Fruit fly (Drosophila melanogaster) whole organism, embryonic: ENCODE results near the gene sunz.

Source experiments
- Ada2b ChIP-seq: fragments of 200-800 bp; sonication (Bioruptor generic); IDR thresholded peaks from 2 replicates; pipeline ENCODE4 v1.3.6; 2022; ENCODE audit warnings: missing biosample characterization, missing genetic modification characterization
- B-H2 ChIP-seq: fragments of 200-800 bp; sonication (Bioruptor generic); optimal IDR thresholded peaks from 2 replicates; lab custom pipeline; 2018; ENCODE audit warnings: missing biosample characterization, mild to moderate bottlenecking, missing genetic modification characterization
- CG11085 ChIP-seq: fragments of 200-800 bp; sonication (Bioruptor generic); IDR thresholded peaks from 2 replicates; pipeline ENCODE4 v1.3.6; 2022; ENCODE audit warnings: missing biosample characterization, missing genetic modification characterization
- CG11723 ChIP-seq: fragments of 200-800 bp; sonication (Bioruptor generic); optimal IDR thresholded peaks from 2 replicates; lab custom pipeline; 2017; ENCODE audit warnings: missing biosample characterization, mild to moderate bottlenecking, missing genetic modification characterization
- CG12391 ChIP-seq: fragments of 200-800 bp; sonication (Bioruptor generic); optimal IDR thresholded peaks from 3 replicates; lab custom pipeline; 2018; ENCODE audit warnings: missing biosample characterization, mild to moderate bottlenecking, missing genetic modification characterization, moderate library complexity
- CG13775 ChIP-seq: fragments of 200-800 bp; sonication (Bioruptor generic); optimal IDR thresholded peaks from 3 replicates; lab custom pipeline; 2017; ENCODE audit warnings: missing biosample characterization, mild to moderate bottlenecking, missing genetic modification characterization
- CG14441 ChIP-seq: fragments of 200-800 bp; sonication (Bioruptor generic); IDR thresholded peaks from 2 replicates; pipeline ENCODE4 v1.3.6; 2022; ENCODE audit warnings: missing biosample characterization, missing genetic modification characterization
- CG17829 ChIP-seq: fragments of 200-800 bp; optimal IDR thresholded peaks from 2 replicates; lab custom pipeline; 2019; ENCODE audit warnings: missing biosample characterization, mild to moderate bottlenecking, missing genetic modification characterization, moderate library complexity
- CG1792 ChIP-seq: fragments of 200-800 bp; sonication (Bioruptor generic); optimal IDR thresholded peaks from 2 replicates; lab custom pipeline; 2016; ENCODE audit warnings: missing biosample characterization, missing genetic modification characterization
- CG18764 ChIP-seq: fragments of 200-800 bp; sonication (Bioruptor generic); optimal IDR thresholded peaks from 3 replicates; lab custom pipeline; 2016; ENCODE audit warnings: missing biosample characterization, missing genetic modification characterization
- CG2129 ChIP-seq: fragments of 200-800 bp; sonication (Bioruptor generic); IDR thresholded peaks from 2 replicates; pipeline ENCODE4 v1.3.6; 2022; ENCODE audit warnings: missing biosample characterization, missing genetic modification characterization; ENCODE audit not compliant: partially characterized antibody
- CG3065 ChIP-seq: fragments of 200-800 bp; sonication (Bioruptor generic); optimal IDR thresholded peaks from 2 replicates; lab custom pipeline; 2016; ENCODE audit warnings: missing biosample characterization, missing genetic modification characterization
- CG31388 ChIP-seq: fragments of 200-800 bp; sonication (Bioruptor generic); optimal IDR thresholded peaks from 2 replicates; lab custom pipeline; 2016; ENCODE audit warnings: missing biosample characterization, missing genetic modification characterization
- CG3847 ChIP-seq: fragments of 200-800 bp; sonication (Bioruptor generic); IDR thresholded peaks from 2 replicates; pipeline ENCODE4 v1.3.6; 2022; ENCODE audit warnings: missing biosample characterization, missing genetic modification characterization
- CG6272 ChIP-seq: fragments of 200-800 bp; sonication (Bioruptor generic); IDR thresholded peaks from 2 replicates; pipeline ENCODE4 v1.3.6; 2022; ENCODE audit warnings: missing biosample characterization, missing genetic modification characterization
- CG6654 ChIP-seq: fragments of 200-800 bp; sonication (Bioruptor generic); optimal IDR thresholded peaks from 2 replicates; lab custom pipeline; 2017; ENCODE audit warnings: missing biosample characterization, mild to moderate bottlenecking, missing genetic modification characterization
- CG8290 ChIP-seq, 3 experiments: fragments of 200-800 bp; sonication (Bioruptor generic); optimal IDR thresholded peaks; 2 replicates each; lab custom pipeline; 2016 to 2019; ENCODE audit warnings: missing biosample characterization in 3 of 3, missing genetic modification characterization in 3 of 3, mild to moderate bottlenecking in 2 of 3, moderate library complexity in 1 of 3
- CG8359 ChIP-seq: fragments of 200-800 bp; sonication (Bioruptor generic); optimal IDR thresholded peaks from 2 replicates; lab custom pipeline; 2017; ENCODE audit warnings: missing biosample characterization, mild to moderate bottlenecking, missing genetic modification characterization, borderline replicate concordance
- CG9817 ChIP-seq: fragments of 200-800 bp; sonication (Bioruptor generic); optimal IDR thresholded peaks from 2 replicates; lab custom pipeline; 2018; ENCODE audit warnings: missing biosample characterization, mild to moderate bottlenecking, missing genetic modification characterization, moderate library complexity
- CG9876 ChIP-seq: fragments of 200-800 bp; sonication (Bioruptor generic); optimal IDR thresholded peaks from 2 replicates; lab custom pipeline; 2016; ENCODE audit warnings: missing biosample characterization, missing genetic modification characterization
- CHES-1-like ChIP-seq: fragments of 200-800 bp; sonication (Bioruptor generic); optimal IDR thresholded peaks from 2 replicates; lab custom pipeline; 2016; ENCODE audit warnings: missing biosample characterization, missing genetic modification characterization
- Chrac-16 ChIP-seq: fragments of 200-800 bp; sonication (Bioruptor generic); optimal IDR thresholded peaks from 3 replicates; lab custom pipeline; 2016; ENCODE audit warnings: missing biosample characterization, missing genetic modification characterization
- CoRest ChIP-seq: fragments of 200-800 bp; sonication (Bioruptor generic); optimal IDR thresholded peaks from 3 replicates; lab custom pipeline; 2018; ENCODE audit warnings: missing biosample characterization, mild to moderate bottlenecking, missing genetic modification characterization, moderate library complexity
- CrebB ChIP-seq: fragments of 200-800 bp; sonication (Bioruptor generic); optimal IDR thresholded peaks from 3 replicates; lab custom pipeline; 2018; ENCODE audit warnings: missing biosample characterization, mild to moderate bottlenecking, missing genetic modification characterization
- Dad ChIP-seq: fragments of 200-800 bp; sonication (Bioruptor generic); optimal IDR thresholded peaks from 3 replicates; lab custom pipeline; 2016; ENCODE audit warnings: missing biosample characterization, missing genetic modification characterization
- Deaf1 ChIP-seq: fragments of 200-800 bp; optimal IDR thresholded peaks from 3 replicates; lab custom pipeline; 2019; ENCODE audit warnings: missing biosample characterization, mild to moderate bottlenecking, missing genetic modification characterization, moderate library complexity
- Dp ChIP-seq: fragments of 200-800 bp; sonication (Bioruptor generic); optimal IDR thresholded peaks from 2 replicates; lab custom pipeline; 2018; ENCODE audit warnings: missing biosample characterization, mild to moderate bottlenecking, missing genetic modification characterization, moderate library complexity
- E2f1 ChIP-seq: fragments of 200-800 bp; sonication (Bioruptor generic); IDR thresholded peaks from 2 replicates; pipeline ENCODE4 v1.3.6; 2022; ENCODE audit warnings: missing biosample characterization, missing genetic modification characterization
- GATAe ChIP-seq: fragments of 200-800 bp; sonication (Bioruptor generic); conservative IDR thresholded peaks from 2 replicates; pipeline ENCODE4 v1.3.6; 2022; ENCODE audit warnings: missing biosample characterization, missing genetic modification characterization
- HHEX ChIP-seq: fragments of 200-800 bp; sonication (Bioruptor generic); optimal IDR thresholded peaks from 3 replicates; lab custom pipeline; 2017; ENCODE audit warnings: missing biosample characterization, mild to moderate bottlenecking, missing genetic modification characterization, missing genetic modification reagents
- Jarid2 ChIP-seq: fragments of 200-800 bp; sonication (Bioruptor generic); optimal IDR thresholded peaks from 3 replicates; lab custom pipeline; 2017; ENCODE audit warnings: mild to moderate bottlenecking, missing biosample characterization, missing genetic modification reagents, missing genetic modification characterization
- MTF-1 ChIP-seq: fragments of 200-800 bp; sonication (Bioruptor generic); optimal IDR thresholded peaks from 2 replicates; lab custom pipeline; 2018; ENCODE audit warnings: missing biosample characterization, mild to moderate bottlenecking, missing genetic modification characterization, borderline replicate concordance
- Max ChIP-seq: fragments of 200-800 bp; sonication (Bioruptor generic); optimal IDR thresholded peaks from 2 replicates; lab custom pipeline; 2016; ENCODE audit warnings: missing biosample characterization, mild to moderate bottlenecking, missing genetic modification characterization
- Med ChIP-seq: fragments of 200-800 bp; sonication (Bioruptor generic); peaks from one replicate; lab custom pipeline; 2016; ENCODE audit warnings: missing biosample characterization, missing genetic modification characterization, mild to moderate bottlenecking, inconsistent platforms, moderate library complexity
- NC2β ChIP-seq: fragments of 200-800 bp; sonication (Bioruptor generic); optimal IDR thresholded peaks from 2 replicates; lab custom pipeline; 2016; ENCODE audit warnings: missing biosample characterization, missing genetic modification characterization
- Spps ChIP-seq: fragments of 200-800 bp; sonication (Bioruptor generic); optimal IDR thresholded peaks from 2 replicates; lab custom pipeline; 2018; ENCODE audit warnings: missing biosample characterization, mild to moderate bottlenecking, missing genetic modification characterization
- Tbp ChIP-seq: fragments of >200 bp; optimal IDR thresholded peaks from 2 replicates; lab custom pipeline; 2018; ENCODE audit warnings: missing biosample characterization, missing genetic modification characterization
- YL-1 ChIP-seq: fragments of 200-800 bp; sonication (Bioruptor generic); optimal IDR thresholded peaks from 3 replicates; lab custom pipeline; 2017; ENCODE audit warnings: missing biosample characterization, mild to moderate bottlenecking, missing genetic modification characterization
- ash1 ChIP-seq: fragments of 200-800 bp; sonication (Bioruptor generic); optimal IDR thresholded peaks from 2 replicates; lab custom pipeline; 2018; ENCODE audit warnings: missing biosample characterization, mild to moderate bottlenecking, missing genetic modification characterization
- az2 ChIP-seq: fragments of 200-800 bp; sonication (Bioruptor generic); optimal IDR thresholded peaks from 3 replicates; lab custom pipeline; 2016; ENCODE audit warnings: missing biosample characterization, missing genetic modification characterization
- bowl ChIP-seq: fragments of 200-800 bp; sonication (Bioruptor generic); IDR thresholded peaks from 2 replicates; pipeline ENCODE4 v1.3.6; 2022; ENCODE audit warnings: missing biosample characterization, missing genetic modification characterization
- ems ChIP-seq: fragments of 200-800 bp; sonication (Bioruptor generic); optimal IDR thresholded peaks from 3 replicates; lab custom pipeline; 2016; ENCODE audit warnings: missing biosample characterization, missing genetic modification characterization
- h ChIP-seq: fragments of >200 bp; optimal IDR thresholded peaks from 2 replicates; lab custom pipeline; 2017
- insv ChIP-seq, 2 experiments: fragments of 200-800 bp; sonication (Bioruptor generic); optimal IDR thresholded peaks; 3 replicates each; lab custom pipeline; 2016 to 2018; ENCODE audit warnings: missing biosample characterization in 2 of 2, missing genetic modification characterization in 2 of 2
- kay ChIP-seq: fragments of 200-800 bp; sonication (Bioruptor generic); optimal IDR thresholded peaks from 2 replicates; lab custom pipeline; 2016; ENCODE audit warnings: missing biosample characterization, missing genetic modification characterization
- pnt ChIP-seq: fragments of 200-800 bp; sonication (Bioruptor generic); optimal IDR thresholded peaks from 3 replicates; lab custom pipeline; 2016; ENCODE audit warnings: missing biosample characterization, missing genetic modification characterization
- sens ChIP-seq: fragments of 200-800 bp; sonication (Bioruptor generic); peaks from one replicate; lab custom pipeline; 2016; ENCODE audit warnings: missing biosample characterization, missing genetic modification characterization
- slp2 ChIP-seq: fragments of 200-800 bp; sonication (Bioruptor generic); optimal IDR thresholded peaks from 2 replicates; lab custom pipeline; 2016; ENCODE audit warnings: missing biosample characterization, missing genetic modification characterization
- tx ChIP-seq: fragments of 200-800 bp; sonication (Bioruptor generic); optimal IDR thresholded peaks from 2 replicates; lab custom pipeline; 2016; ENCODE audit warnings: missing biosample characterization, missing genetic modification characterization

sunz gene

dm6 chr3R:6657278-6658246 lies 27.6 kb downstream of the sunz start, which contains the start of the genes CG1307 and twr (continued):
- TF ChIP-seq CG18764 (GFP tag; lab: Kevin White, UChicago) = peak; percentile 23
- no peak for TF ChIP-seq tx
- TF ChIP-seq ash1 (GFP tag; lab: Kevin White, UChicago) = no peak
- no peak for TF ChIP-seq CG3065
- TF ChIP-seq az2 (GFP tag; lab: Kevin White, UChicago) = peak; percentile 6
- peak; percentile 18 for TF ChIP-seq MTF-1 (GFP tag; lab: Kevin White, UChicago)
- no peak for TF ChIP-seq CrebB (tag; lab: Kevin White, UChicago)
- no peak for TF ChIP-seq NC2β (GFP tag; lab: Kevin White, UChicago)
- TF ChIP-seq Deaf1 = peak; percentile 78
- no peak for TF ChIP-seq slp2 (GFP tag; lab: Kevin White, UChicago)
- peak; percentile 15 for TF ChIP-seq CG8290 (GFP tag; optimal IDR thresholded peaks at IDR 0.05; lab: Kevin White, UChicago)
- no peak for TF ChIP-seq CG8290 (tag; optimal IDR thresholded peaks at IDR 0.05; lab: Kevin White, UChicago)
- TF ChIP-seq kay (GFP tag; lab: Kevin White, UChicago) = no peak
- peak; percentile 22; the same call in 1 of the 2 replicates for TF ChIP-seq CG3847 (GFP tag; lab: Robert Waterston, UW)
- TF ChIP-seq Dad = no peak
- peak; percentile 70 for TF ChIP-seq Dp
- peak; percentile 30 for TF ChIP-seq CG9817
- no peak for TF ChIP-seq h (lab: Kevin White, UChicago)
- no peak for TF ChIP-seq B-H2 (GFP tag; lab: Kevin White, UChicago)
- TF ChIP-seq CG9876 (GFP tag; lab: Kevin White, UChicago) = no peak
- peak; percentile 10 for TF ChIP-seq HHEX (GFP tag; lab: Kevin White, UChicago)
- peak; percentile 24 for TF ChIP-seq Chrac-16 (GFP tag; lab: Kevin White, UChicago)
- TF ChIP-seq Max (GFP tag; lab: Kevin White, UChicago) = peak; percentile 22
- no peak for TF ChIP-seq CG6272
- peak; percentile 68 for TF ChIP-seq CG13775
- TF ChIP-seq CG17829 = peak; percentile 61
- TF ChIP-seq GATAe = no peak
- TF ChIP-seq CG12391 = peak; percentile 38
- TF ChIP-seq Med (GFP tag; lab: Kevin White, UChicago) = peak; percentile 82
- TF ChIP-seq Ada2b = no peak
- no peak for TF ChIP-seq CG11723
- TF ChIP-seq YL-1 (GFP tag; lab: Kevin White, UChicago) = peak; percentile 39
- no peak for TF ChIP-seq bowl
- TF ChIP-seq insv (GFP tag; optimal IDR thresholded peaks at IDR 0.05; lab: Kevin White, UChicago) = peak in 1 of 2 experiments; percentile 19
- TF ChIP-seq CG6654 (GFP tag; lab: Kevin White, UChicago) = no peak
- no peak for TF ChIP-seq sens (GFP tag; lab: Kevin White, UChicago)
- no peak for TF ChIP-seq Jarid2
- peak; percentile 24 for TF ChIP-seq Spps (tag; lab: Kevin White, UChicago)
- peak; percentile 74 for TF ChIP-seq CoRest (tag; lab: Kevin White, UChicago)
- TF ChIP-seq ems (GFP tag; lab: Kevin White, UChicago) = no peak
- TF ChIP-seq CG14441 (GFP tag; lab: Robert Waterston, UW) = peak; percentile 31; the same call in 1 of the 2 replicates
- 0 out of 2 replicates have a peak, but pooled peaks have one; percentile 15 for TF ChIP-seq E2f1
- no peak for TF ChIP-seq CG31388 (GFP tag; lab: Kevin White, UChicago)
- no peak for TF ChIP-seq CG1792 (GFP tag; lab: Kevin White, UChicago)
- TF ChIP-seq CG2129 (GFP tag; lab: Robert Waterston, UW) = no peak
- TF ChIP-seq CHES-1-like (GFP tag; lab: Kevin White, UChicago) = no peak
- TF ChIP-seq pnt (GFP tag; lab: Kevin White, UChicago) = no peak
- TF ChIP-seq CG8359 (GFP tag; lab: Kevin White, UChicago) = no peak
- no peak for TF ChIP-seq Tbp (GFP tag; lab: Kevin White, UChicago)
- no peak for TF ChIP-seq CG11085 (GFP tag; lab: Robert Waterston, UW)
